Worm (Caenorhabditis elegans) whole organism, L3 larva: ENCODE results near the gene dmsr-3.
"Not testable (repeated sequence)": the region's sequence is repeated elsewhere in the genome, so short reads cannot be mapped to it uniquely, and the experiment has no call there.

Experiments used
- aly-2 ChIP-seq: fragments of 150-350 bp; optimal IDR thresholded peaks from 2 replicates; lab custom pipeline; 2014; ENCODE audit warnings: missing biosample characterization, missing genetic modification characterization
- ama-1 ChIP-seq: fragments of 150-350 bp; optimal IDR thresholded peaks from 2 replicates; lab custom pipeline; 2018
- ceh-16 ChIP-seq: sonication (generic microtip); optimal IDR thresholded peaks from 2 replicates; lab custom pipeline; 2017; ENCODE audit warnings: missing biosample characterization, missing genetic modification characterization
- ceh-28 ChIP-seq: fragments of 150-350 bp; optimal IDR thresholded peaks from 2 replicates; lab custom pipeline; 2014; ENCODE audit warnings: missing biosample characterization, missing genetic modification reagents, missing genetic modification characterization
- ceh-82 ChIP-seq: fragments of 150-350 bp; optimal IDR thresholded peaks from 2 replicates; lab custom pipeline; 2014; ENCODE audit warnings: missing biosample characterization, missing genetic modification characterization
- daf-12 ChIP-seq: fragments of 150-350 bp; optimal IDR thresholded peaks from 2 replicates; lab custom pipeline; 2014; ENCODE audit warnings: missing biosample characterization, missing genetic modification reagents, missing genetic modification characterization
- egl-27 ChIP-seq: sonication (generic microtip); optimal IDR thresholded peaks from 4 replicates; lab custom pipeline; 2017; ENCODE audit warnings: missing biosample characterization, missing genetic modification reagents, missing genetic modification characterization
- egl-5 ChIP-seq: fragments of 150-350 bp; optimal IDR thresholded peaks from 2 replicates; lab custom pipeline; 2017; ENCODE audit warnings: missing biosample characterization, missing genetic modification reagents, missing genetic modification characterization, inconsistent platforms
- elt-2 ChIP-seq: sonication (generic microtip); optimal IDR thresholded peaks from 2 replicates; lab custom pipeline; 2016; ENCODE audit warnings: missing genetic modification reagents, mild to moderate bottlenecking, missing genetic modification characterization, missing compliant biosample characterization
- elt-3 ChIP-seq, 3 experiments: fragments of 150-350 bp in 1 of 3; sonication (generic microtip) in 2 of 3; optimal IDR thresholded peaks; 2 replicates in 2 of 3; 4 replicates in 1 of 3; lab custom pipeline; 2014 to 2017; ENCODE audit warnings: missing biosample characterization in 3 of 3, missing genetic modification characterization in 3 of 3
- fos-1 ChIP-seq: fragments of 150-350 bp; optimal IDR thresholded peaks from 2 replicates; lab custom pipeline; 2014; ENCODE audit warnings: missing biosample characterization, missing genetic modification characterization
- jun-1 ChIP-seq: fragments of 150-350 bp; optimal IDR thresholded peaks from 2 replicates; lab custom pipeline; 2014; ENCODE audit warnings: missing biosample characterization, missing genetic modification reagents, missing genetic modification characterization
- mdl-1 ChIP-seq: fragments of 150-350 bp; optimal IDR thresholded peaks from 2 replicates; lab custom pipeline; 2014; ENCODE audit warnings: missing biosample characterization, missing genetic modification characterization
- mml-1 ChIP-seq: fragments of 150-350 bp; sonication (generic microtip); optimal IDR thresholded peaks from 3 replicates; lab custom pipeline; 2014; ENCODE audit warnings: missing biosample characterization, missing genetic modification characterization
- nfya-1 ChIP-seq: sonication (generic microtip); optimal IDR thresholded peaks from 2 replicates; lab custom pipeline; 2017; ENCODE audit warnings: missing genetic modification characterization, mild to moderate bottlenecking, missing compliant biosample characterization, antibody characterized with exemption, moderate library complexity; ENCODE audit not compliant: insufficient read depth
- nhr-11 ChIP-seq: fragments of 150-350 bp; optimal IDR thresholded peaks from 2 replicates; lab custom pipeline; 2014; ENCODE audit warnings: missing biosample characterization, missing genetic modification characterization
- nhr-12 ChIP-seq: fragments of 150-350 bp; optimal IDR thresholded peaks from 2 replicates; lab custom pipeline; 2014; ENCODE audit warnings: missing biosample characterization, missing genetic modification characterization
- nhr-23 ChIP-seq: fragments of 150-350 bp; optimal IDR thresholded peaks from 2 replicates; lab custom pipeline; 2014; ENCODE audit warnings: missing biosample characterization, missing genetic modification reagents, missing genetic modification characterization
- nhr-237 ChIP-seq: fragments of 150-350 bp; optimal IDR thresholded peaks from 2 replicates; lab custom pipeline; 2014; ENCODE audit warnings: missing biosample characterization, missing genetic modification characterization
- nhr-28 ChIP-seq: fragments of 150-350 bp; optimal IDR thresholded peaks from 2 replicates; lab custom pipeline; 2014; ENCODE audit warnings: missing biosample characterization, missing genetic modification characterization
- nhr-67 ChIP-seq: fragments of 150-350 bp; optimal IDR thresholded peaks from 2 replicates; lab custom pipeline; 2014; ENCODE audit warnings: missing biosample characterization, missing genetic modification characterization
- nhr-76 ChIP-seq: fragments of 150-350 bp; sonication (generic microtip); optimal IDR thresholded peaks from 5 replicates; lab custom pipeline; 2014; ENCODE audit warnings: missing biosample characterization, missing genetic modification characterization
- pha-4 ChIP-seq: fragments of 150-350 bp; optimal IDR thresholded peaks from 2 replicates; lab custom pipeline; 2014; ENCODE audit warnings: missing biosample characterization, missing genetic modification reagents, missing genetic modification characterization
- pqm-1 ChIP-seq: fragments of 150-350 bp; optimal IDR thresholded peaks from 2 replicates; lab custom pipeline; 2017; ENCODE audit warnings: missing biosample characterization, missing genetic modification characterization, inconsistent platforms
- sea-2 ChIP-seq: fragments of 150-350 bp; sonication (generic microtip); optimal IDR thresholded peaks from 4 replicates; lab custom pipeline; 2014; ENCODE audit warnings: missing biosample characterization, missing genetic modification reagents, missing genetic modification characterization
- skn-1 ChIP-seq: fragments of 150-350 bp; optimal IDR thresholded peaks from 2 replicates; lab custom pipeline; 2014; ENCODE audit warnings: missing biosample characterization, missing genetic modification characterization
- snpc-4 ChIP-seq: fragments of 150-350 bp; optimal IDR thresholded peaks from 2 replicates; lab custom pipeline; 2014; ENCODE audit warnings: missing biosample characterization, missing genetic modification characterization
- unc-39 ChIP-seq: sonication (generic microtip); optimal IDR thresholded peaks from 4 replicates; lab custom pipeline; 2017; ENCODE audit warnings: missing biosample characterization, missing genetic modification characterization
- unc-62 ChIP-seq: fragments of 150-350 bp; sonication (generic microtip); optimal IDR thresholded peaks from 4 replicates; lab custom pipeline; 2014; ENCODE audit warnings: missing biosample characterization, missing genetic modification reagents, missing genetic modification characterization
- zag-1 ChIP-seq: fragments of 150-350 bp; optimal IDR thresholded peaks from 2 replicates; lab custom pipeline; 2014; ENCODE audit warnings: missing biosample characterization, missing genetic modification characterization
- ztf-4 ChIP-seq: fragments of 150-350 bp; optimal IDR thresholded peaks from 2 replicates; lab custom pipeline; 2014; ENCODE audit warnings: missing biosample characterization, missing genetic modification characterization

dmsr-3 gene

ce11 chrII:13315637-13316523 is 40.1 kb downstream of the dmsr-3 start:
- TF ChIP-seq ceh-28 (tag; lab: Kevin White, UChicago) (peak; percentile 100), jun-1 (no peak), nhr-28 (tag; lab: Kevin White, UChicago) (no peak)

ce11 chrII:13310230-13310629 is 45.8 kb downstream of the dmsr-3 start:
- TF ChIP-seq nhr-23 (tag; lab: Kevin White, UChicago) (no peak), zag-1 (tag; lab: Kevin White, UChicago) (no peak), skn-1 (tag; lab: Kevin White, UChicago) (no peak), ceh-82 (tag; lab: Kevin White, UChicago) (no peak), nhr-237 (no peak), aly-2 (tag; lab: Kevin White, UChicago) (no peak), nhr-11 (tag; lab: Kevin White, UChicago) (no peak), elt-3 (tag; optimal IDR thresholded peaks at IDR 0.05; lab: Kevin White, UChicago) (no peak), fos-1 (tag; lab: Kevin White, UChicago) (no peak), jun-1 (no peak), mdl-1 (no peak), nfya-1 (tag; lab: Kevin White, UChicago) (no peak), nhr-28 (tag; lab: Kevin White, UChicago) (no peak), snpc-4 (tag; lab: Kevin White, UChicago) (no peak), egl-27 (tag; lab: Kevin White, UChicago) (no peak), egl-5 (tag; lab: Kevin White, UChicago) (no peak), ceh-16 (tag; lab: Kevin White, UChicago) (no peak)

- not testable (repeated sequence) for TF ChIP-seq nhr-76 (tag; lab: Kevin White, UChicago); unc-39; egl-27 (tag; lab: Kevin White, UChicago)
Observed at ce11 chrII:13308990-13309389, 47.0 kb downstream of the dmsr-3 start, which contains the start of gene faxc-2. Gene faxc-2, plus strand, starts transcription at chrII:13309290.

ce11 chrII:13304339-13304938 is 51.6 kb downstream of the dmsr-3 start:
- TF ChIP-seq nfya-1 (tag; lab: Kevin White, UChicago) (peak; percentile 35), elt-2 (peak; percentile 3), mml-1 (tag; lab: Kevin White, UChicago) (no peak), pha-4 (tag; lab: Kevin White, UChicago) (peak; percentile 45), nhr-76 (tag; lab: Kevin White, UChicago) (no peak)

ce11 chrII:13300590-13300989 is 55.4 kb downstream of the dmsr-3 start:
- TF ChIP-seq nhr-76 (tag; lab: Kevin White, UChicago) (no peak), sea-2 (GFP tag; lab: Kevin White, UChicago) (no peak), egl-27 (tag; lab: Kevin White, UChicago) (no peak), pqm-1 (tag; lab: Kevin White, UChicago) (no peak), ama-1 (lab: Kevin White, UChicago) (no peak), nhr-67 (tag; lab: Kevin White, UChicago) (no peak), ztf-4 (tag; lab: Kevin White, UChicago) (no peak), nhr-12 (tag; lab: Kevin White, UChicago) (no peak), nhr-237 (no peak), unc-62 (GFP tag; lab: Kevin White, UChicago) (no peak), daf-12 (tag; lab: Kevin White, UChicago) (no peak)
